Fruit fly (Drosophila melanogaster) whole organism, embryonic: ENCODE data around the gene CG5902.
A peak's percentile ranks its signal among the peaks of the same experiment; 100 is the strongest.

ENCODE experiments used
- BEAF-32 ChIP-seq: fragments of 200-800 bp; sonication (Bioruptor generic); optimal IDR thresholded peaks from 3 replicates; lab custom pipeline; 2017; ENCODE audit warnings: missing biosample characterization, missing genetic modification characterization, mild to moderate bottlenecking, moderate library complexity, missing genetic modification reagents
- Blimp-1 ChIP-seq: fragments of 200-800 bp; sonication (Bioruptor generic); optimal IDR thresholded peaks from 3 replicates; lab custom pipeline; 2018; ENCODE audit warnings: missing biosample characterization, missing genetic modification characterization, mild to moderate bottlenecking, moderate library complexity, missing genetic modification reagents
- C15 ChIP-seq: fragments of 200-800 bp; sonication (Bioruptor generic); IDR thresholded peaks from 3 replicates; pipeline ENCODE4 v1.3.6; 2022; ENCODE audit warnings: missing biosample characterization, missing genetic modification characterization
- CG10979 ChIP-seq: fragments of 200-800 bp; sonication (Bioruptor generic); optimal IDR thresholded peaks from 2 replicates; lab custom pipeline; 2018; ENCODE audit warnings: missing biosample characterization, mild to moderate bottlenecking, missing genetic modification characterization, moderate library complexity
- CG11093 ChIP-seq: fragments of 200-800 bp; sonication (Bioruptor generic); IDR thresholded peaks from 3 replicates; pipeline ENCODE4 v1.3.6; 2022; ENCODE audit warnings: missing biosample characterization, missing genetic modification characterization
- CG11695 ChIP-seq: fragments of 200-800 bp; sonication (Bioruptor generic); IDR thresholded peaks from 3 replicates; pipeline ENCODE4 v1.3.6; 2022; ENCODE audit warnings: missing biosample characterization, missing genetic modification characterization
- CG13775 ChIP-seq: fragments of 200-800 bp; sonication (Bioruptor generic); optimal IDR thresholded peaks from 3 replicates; lab custom pipeline; 2017; ENCODE audit warnings: missing biosample characterization, mild to moderate bottlenecking, missing genetic modification characterization
- CG14014 ChIP-seq: fragments of 200-800 bp; sonication (Bioruptor generic); IDR thresholded peaks from 2 replicates; pipeline ENCODE4 v1.3.6; 2022; ENCODE audit warnings: missing biosample characterization, missing genetic modification characterization
- CG15601 ChIP-seq: fragments of 200-800 bp; sonication (Bioruptor generic); optimal IDR thresholded peaks from 3 replicates; lab custom pipeline; 2019; ENCODE audit warnings: missing biosample characterization, mild to moderate bottlenecking, missing genetic modification characterization, moderate library complexity
- CG17328 ChIP-seq: fragments of 200-800 bp; sonication (Bioruptor generic); IDR thresholded peaks from 2 replicates; pipeline ENCODE4 v1.3.6; 2022; ENCODE audit warnings: missing biosample characterization, missing genetic modification characterization
- CG18764 ChIP-seq: fragments of 200-800 bp; sonication (Bioruptor generic); optimal IDR thresholded peaks from 3 replicates; lab custom pipeline; 2016; ENCODE audit warnings: missing biosample characterization, missing genetic modification characterization
- CG2129 ChIP-seq: fragments of 200-800 bp; sonication (Bioruptor generic); IDR thresholded peaks from 2 replicates; pipeline ENCODE4 v1.3.6; 2022; ENCODE audit warnings: missing biosample characterization, missing genetic modification characterization; ENCODE audit not compliant: partially characterized antibody
- CG2889 ChIP-seq: fragments of 200-800 bp; sonication (Bioruptor generic); IDR thresholded peaks from 3 replicates; pipeline ENCODE4 v1.3.6; 2022; ENCODE audit warnings: missing biosample characterization, missing genetic modification characterization
- CG30403 ChIP-seq: fragments of 200-800 bp; sonication (Bioruptor generic); optimal IDR thresholded peaks from 3 replicates; lab custom pipeline; 2016; ENCODE audit warnings: missing biosample characterization, missing genetic modification characterization
- CG32772 ChIP-seq: fragments of 200-800 bp; sonication (Bioruptor generic); IDR thresholded peaks from 2 replicates; pipeline ENCODE4 v1.3.6; 2022; ENCODE audit warnings: missing biosample characterization, missing genetic modification characterization
- CG4328 ChIP-seq: fragments of 200-800 bp; sonication (Bioruptor generic); optimal IDR thresholded peaks from 3 replicates; lab custom pipeline; 2017; ENCODE audit warnings: missing biosample characterization, missing genetic modification reagents, missing genetic modification characterization
- CG7271 ChIP-seq: fragments of 200-800 bp; sonication (Bioruptor generic); optimal IDR thresholded peaks from 2 replicates; lab custom pipeline; 2018; ENCODE audit warnings: missing biosample characterization, mild to moderate bottlenecking, missing genetic modification characterization, moderate library complexity
- CG8290 ChIP-seq, 3 experiments: fragments of 200-800 bp; sonication (Bioruptor generic); optimal IDR thresholded peaks; 2 replicates each; lab custom pipeline; 2016 to 2019; ENCODE audit warnings: missing biosample characterization in 3 of 3, missing genetic modification characterization in 3 of 3, mild to moderate bottlenecking in 2 of 3, moderate library complexity in 1 of 3
- CG9437 ChIP-seq: fragments of 200-800 bp; sonication (Bioruptor generic); optimal IDR thresholded peaks from 2 replicates; lab custom pipeline; 2018; ENCODE audit warnings: missing biosample characterization, mild to moderate bottlenecking, missing genetic modification characterization
- CrebB ChIP-seq: fragments of 200-800 bp; sonication (Bioruptor generic); optimal IDR thresholded peaks from 3 replicates; lab custom pipeline; 2018; ENCODE audit warnings: missing biosample characterization, mild to moderate bottlenecking, missing genetic modification characterization
- Dad ChIP-seq: fragments of 200-800 bp; sonication (Bioruptor generic); optimal IDR thresholded peaks from 3 replicates; lab custom pipeline; 2016; ENCODE audit warnings: missing biosample characterization, missing genetic modification characterization
- E2f2 ChIP-seq: fragments of 200-800 bp; sonication (Bioruptor generic); IDR thresholded peaks from 2 replicates; pipeline ENCODE4 v1.3.6; 2022; ENCODE audit warnings: missing biosample characterization, missing genetic modification characterization
- Fer3 ChIP-seq: fragments of 200-800 bp; sonication (Bioruptor generic); optimal IDR thresholded peaks from 2 replicates; lab custom pipeline; 2018; ENCODE audit warnings: missing biosample characterization, mild to moderate bottlenecking, missing genetic modification characterization, moderate library complexity
- Lpt ChIP-seq: fragments of >200 bp; optimal IDR thresholded peaks from 2 replicates; lab custom pipeline; 2018; ENCODE audit warnings: missing biosample characterization, missing genetic modification characterization
- Ptx1 ChIP-seq: fragments of 200-800 bp; sonication (Bioruptor generic); IDR thresholded peaks from 2 replicates; pipeline ENCODE4 v1.3.6; 2022; ENCODE audit warnings: missing biosample characterization, missing genetic modification characterization
- Usf ChIP-seq: fragments of 200-800 bp; sonication (Bioruptor generic); optimal IDR thresholded peaks from 2 replicates; lab custom pipeline; 2017; ENCODE audit warnings: missing genotype, missing biosample characterization, missing genetic modification characterization
- ac ChIP-seq: fragments of 200-800 bp; sonication (Bioruptor generic); optimal IDR thresholded peaks from 3 replicates; lab custom pipeline; 2017; ENCODE audit warnings: missing biosample characterization, mild to moderate bottlenecking, missing genetic modification characterization
- aop ChIP-seq: fragments of 200-800 bp; sonication (Bioruptor generic); IDR thresholded peaks from 2 replicates; pipeline ENCODE4 v1.3.6; 2022; ENCODE audit warnings: missing biosample characterization, missing genetic modification characterization
- ase ChIP-seq: fragments of 200-800 bp; sonication (Bioruptor generic); IDR thresholded peaks from 3 replicates; pipeline ENCODE4 v1.3.6; 2022; ENCODE audit warnings: missing biosample characterization, missing genetic modification characterization
- btn ChIP-seq: fragments of 200-800 bp; sonication (Bioruptor generic); optimal IDR thresholded peaks from 2 replicates; lab custom pipeline; 2016; ENCODE audit warnings: missing biosample characterization, missing genetic modification characterization
- chinmo ChIP-seq: fragments of 200-800 bp; sonication (Bioruptor generic); IDR thresholded peaks from 4 replicates; pipeline ENCODE4 v1.3.6; 2022; ENCODE audit warnings: missing biosample characterization, missing genetic modification characterization; ENCODE audit not compliant: partially characterized antibody
- ci ChIP-seq: fragments of 200-800 bp; sonication (Bioruptor generic); IDR thresholded peaks from 3 replicates; pipeline ENCODE4 v1.3.6; 2022; ENCODE audit warnings: missing biosample characterization, missing genetic modification characterization
- danr ChIP-seq: fragments of 200-800 bp; sonication (Bioruptor generic); IDR thresholded peaks from 2 replicates; pipeline ENCODE4 v1.3.6; 2022; ENCODE audit warnings: missing biosample characterization, missing genetic modification characterization
- esg ChIP-seq: fragments of 200-800 bp; sonication (Bioruptor generic); conservative IDR thresholded peaks from 2 replicates; pipeline ENCODE4 v1.3.6; 2022; ENCODE audit warnings: missing biosample characterization, missing genetic modification characterization
- gce ChIP-seq: fragments of 200-800 bp; sonication (Bioruptor generic); IDR thresholded peaks from 3 replicates; pipeline ENCODE4 v1.3.6; 2022; ENCODE audit warnings: missing biosample characterization, missing genetic modification characterization
- her ChIP-seq: fragments of 200-800 bp; sonication (Bioruptor generic); optimal IDR thresholded peaks from 2 replicates; lab custom pipeline; 2016; ENCODE audit warnings: missing biosample characterization, missing genetic modification characterization
- kay ChIP-seq: fragments of 200-800 bp; sonication (Bioruptor generic); optimal IDR thresholded peaks from 2 replicates; lab custom pipeline; 2016; ENCODE audit warnings: missing biosample characterization, missing genetic modification characterization
- nom ChIP-seq: fragments of 200-800 bp; sonication (Bioruptor generic); optimal IDR thresholded peaks from 2 replicates; lab custom pipeline; 2017; ENCODE audit warnings: missing biosample characterization, missing genetic modification characterization, mild to moderate bottlenecking, moderate library complexity, missing genetic modification reagents
- pan ChIP-seq, 4 experiments: fragments of >200 bp in 3 of 4; fragments of 200-800 bp in 1 of 4; sonication (Bioruptor generic) in 1 of 4; optimal IDR thresholded peaks in 3 of 4; IDR thresholded peaks in 1 of 4; 2 replicates each; pipeline versions ENCODE4 v1.3.6 to Lab custom; 2017 to 2022; ENCODE audit warnings: missing biosample characterization in 2 of 4, missing genetic modification characterization in 2 of 4, mixed read lengths in 1 of 4
- phol ChIP-seq: fragments of 200-800 bp; sonication (Bioruptor generic); optimal IDR thresholded peaks from 3 replicates; lab custom pipeline; 2018; ENCODE audit warnings: missing biosample characterization, mild to moderate bottlenecking, missing genetic modification characterization, moderate library complexity
- psq ChIP-seq: fragments of 200-800 bp; sonication (Bioruptor generic); optimal IDR thresholded peaks from 2 replicates; lab custom pipeline; 2017; ENCODE audit warnings: missing biosample characterization, missing genetic modification characterization
- salm ChIP-seq: fragments of 200-800 bp; sonication (Bioruptor generic); optimal IDR thresholded peaks from 2 replicates; lab custom pipeline; 2018; ENCODE audit warnings: missing biosample characterization, mild to moderate bottlenecking, missing genetic modification characterization
- sens ChIP-seq: fragments of 200-800 bp; sonication (Bioruptor generic); peaks from one replicate; lab custom pipeline; 2016; ENCODE audit warnings: missing biosample characterization, missing genetic modification characterization
- sim ChIP-seq: fragments of 200-800 bp; sonication (Bioruptor generic); IDR thresholded peaks from 2 replicates; pipeline ENCODE4 v1.3.6; 2022; ENCODE audit warnings: missing biosample characterization, missing genetic modification characterization
- slou ChIP-seq: fragments of 200-800 bp; sonication (Bioruptor generic); optimal IDR thresholded peaks from 3 replicates; lab custom pipeline; 2016; ENCODE audit warnings: missing biosample characterization, missing genetic modification characterization
- slp2 ChIP-seq: fragments of 200-800 bp; sonication (Bioruptor generic); optimal IDR thresholded peaks from 2 replicates; lab custom pipeline; 2016; ENCODE audit warnings: missing biosample characterization, missing genetic modification characterization
- tio ChIP-seq: fragments of 200-800 bp; sonication (Bioruptor generic); optimal IDR thresholded peaks from 2 replicates; lab custom pipeline; 2017; ENCODE audit warnings: missing biosample characterization, missing genetic modification characterization, inconsistent platforms
- toy ChIP-seq: fragments of 200-800 bp; sonication (Bioruptor generic); IDR thresholded peaks from 2 replicates; pipeline ENCODE4 v1.3.6; 2022; ENCODE audit warnings: missing biosample characterization, missing genetic modification characterization

The CG5902 gene

dm6 chr3R:24037538-24038265 lies 51.3 kb downstream of the CG5902 start, which contains the start of gene spas (continued):
- TF ChIP-seq psq: peak; percentile 33
- TF ChIP-seq CG11695 (GFP tag; lab: Robert Waterston, UW): 0 out of 3 replicates have a peak, but pooled peaks have one; percentile 18
- TF ChIP-seq chinmo (GFP tag; lab: Robert Waterston, UW): 0 out of 4 replicates have a peak, but pooled peaks have one; percentile 68
- TF ChIP-seq pan (optimal IDR thresholded peaks at IDR 0.05; lab: Kevin White, UChicago): no peak
- peak in 1 of 2 experiments; percentile 67 for TF ChIP-seq pan (GFP tag; optimal IDR thresholded peaks at IDR 0.05 in 1 of 2, IDR thresholded peaks at IDR 0.05 in 1 of 2)
- peak; percentile 96 for TF ChIP-seq BEAF-32
- TF ChIP-seq E2f2: peak; percentile 61
- TF ChIP-seq Ptx1 (GFP tag; lab: Robert Waterston, UW): peak; percentile 81
- TF ChIP-seq CG10979: peak; percentile 46
- TF ChIP-seq slou: no peak
- no peak for TF ChIP-seq CrebB (tag; lab: Kevin White, UChicago)
- TF ChIP-seq ci (GFP tag; lab: Robert Waterston, UW): peak; percentile 76; the same call in 2 of the 3 replicates
- TF ChIP-seq esg (GFP tag; lab: Robert Waterston, UW): peak; percentile 70
- peak; percentile 26 for TF ChIP-seq Usf (GFP tag; lab: Kevin White, UChicago)
- TF ChIP-seq aop (GFP tag; lab: Robert Waterston, UW): no peak
- TF ChIP-seq CG17328 (GFP tag; lab: Robert Waterston, UW): peak; percentile 79
- no peak for TF ChIP-seq tio
- peak; percentile 64 for TF ChIP-seq CG18764 (GFP tag; lab: Kevin White, UChicago)
- peak; percentile 46 for TF ChIP-seq Fer3 (tag; lab: Kevin White, UChicago)
- TF ChIP-seq Lpt (GFP tag; lab: Kevin White, UChicago): no peak
- peak; percentile 87 for TF ChIP-seq CG32772 (GFP tag; lab: Robert Waterston, UW)
- TF ChIP-seq CG7271 (tag; lab: Kevin White, UChicago): peak; percentile 21
- peak; percentile 82 for TF ChIP-seq CG30403 (GFP tag; lab: Kevin White, UChicago)
- TF ChIP-seq CG2129 (GFP tag; lab: Robert Waterston, UW): peak; percentile 88
- TF ChIP-seq sim (GFP tag; lab: Robert Waterston, UW): peak; percentile 66
- no peak for TF ChIP-seq Blimp-1 (GFP tag; lab: Kevin White, UChicago)
- 0 out of 3 replicates have a peak, but pooled peaks have one; percentile 37 for TF ChIP-seq C15 (GFP tag; lab: Robert Waterston, UW)
- TF ChIP-seq danr (GFP tag; lab: Robert Waterston, UW): peak; percentile 50; the same call in 1 of the 2 replicates
- TF ChIP-seq CG4328 (GFP tag; lab: Kevin White, UChicago): peak; percentile 20
- peak; percentile 73 for TF ChIP-seq CG8290 (GFP tag; optimal IDR thresholded peaks at IDR 0.05; lab: Kevin White, UChicago)
- TF ChIP-seq CG8290 (tag; optimal IDR thresholded peaks at IDR 0.05; lab: Kevin White, UChicago): peak in 1 of 2 experiments; percentile 83
- peak; percentile 67 for TF ChIP-seq CG9437 (GFP tag; lab: Kevin White, UChicago)
- peak; percentile 87 for TF ChIP-seq CG13775
- peak; percentile 96 for TF ChIP-seq sens (GFP tag; lab: Kevin White, UChicago)
- TF ChIP-seq nom (GFP tag; lab: Kevin White, UChicago): no peak
- peak; percentile 53; the same call in 1 of the 3 replicates for TF ChIP-seq ase
- no peak for TF ChIP-seq salm (tag; lab: Kevin White, UChicago)
- peak; percentile 30 for TF ChIP-seq kay
- peak; percentile 58 for TF ChIP-seq Dad
- peak; percentile 55; the same call in 1 of the 3 replicates for TF ChIP-seq CG11093 (GFP tag; lab: Robert Waterston, UW)
- TF ChIP-seq phol (tag; lab: Kevin White, UChicago): peak; percentile 81
- TF ChIP-seq btn (GFP tag; lab: Kevin White, UChicago): peak; percentile 32
- TF ChIP-seq gce: no peak
- no peak for TF ChIP-seq ac (GFP tag; lab: Kevin White, UChicago)
- peak; percentile 36; the same call in 1 of the 2 replicates for TF ChIP-seq toy (GFP tag; lab: Robert Waterston, UW)
- TF ChIP-seq slp2 (GFP tag; lab: Kevin White, UChicago): peak; percentile 80
- 0 out of 3 replicates have a peak, but pooled peaks have one; percentile 49 for TF ChIP-seq CG2889
- TF ChIP-seq her: peak; percentile 7
- TF ChIP-seq CG15601 (tag; lab: Kevin White, UChicago): peak; percentile 29
- TF ChIP-seq CG14014 (GFP tag; lab: Robert Waterston, UW): peak; percentile 72; the same call in 1 of the 2 replicates
